Fruit fly (Drosophila melanogaster): ENCODE measurements around the gene Unc-76.

The Unc-76 gene

dm6 chrX:2041312-2041918 is 39.0 kb upstream of the Unc-76 start, which contains the start of gene CG4313 (continued):
- no peak for TF ChIP-seq toy (GFP tag; IDR thresholded peaks at IDR 0.05)
- no peak for TF ChIP-seq CG30431 (GFP tag; optimal IDR thresholded peaks at IDR 0.05)
- no peak for TF ChIP-seq onecut (GFP tag; IDR thresholded peaks at IDR 0.05)
- peak; percentile 42; the same call in 1 of the 2 replicates for TF ChIP-seq H2.0 (GFP tag; IDR thresholded peaks at IDR 0.05)
- TF ChIP-seq pzg (GFP tag; optimal IDR thresholded peaks at IDR 0.05), result peak; percentile 42
- TF ChIP-seq Atf6 (GFP tag; IDR thresholded peaks at IDR 0.05), result peak; percentile 55; the same call in 1 of the 2 replicates
- peak; percentile 36 for TF ChIP-seq Deaf1 (tag; optimal IDR thresholded peaks at IDR 0.05)
- peak; percentile 97 for TF ChIP-seq CG3995 (GFP tag; optimal IDR thresholded peaks at IDR 0.05)
- TF ChIP-seq CG16813 (GFP tag; IDR thresholded peaks at IDR 0.05; ENCODE audit: partially characterized antibody), result peak; percentile 92
- no peak for TF ChIP-seq CG15073 (GFP tag; optimal IDR thresholded peaks at IDR 0.05)
- peak; percentile 44 for TF ChIP-seq Blimp-1 (GFP tag; optimal IDR thresholded peaks at IDR 0.05)
- TF ChIP-seq CG6854 (GFP tag; optimal IDR thresholded peaks at IDR 0.05), result no peak
- peak; percentile 77 for TF ChIP-seq CG9609 (GFP tag; optimal IDR thresholded peaks at IDR 0.05)
- peak; percentile 52; the same call in 1 of the 2 replicates for TF ChIP-seq al (GFP tag; IDR thresholded peaks at IDR 0.05)
- TF ChIP-seq Hr39 (optimal IDR thresholded peaks at IDR 0.05), result no peak
- no peak for TF ChIP-seq CG7271 (tag; optimal IDR thresholded peaks at IDR 0.05)
- TF ChIP-seq CG6254 (GFP tag; optimal IDR thresholded peaks at IDR 0.05), result peak; percentile 4
- peak; percentile 4 for TF ChIP-seq CG6654 (GFP tag; optimal IDR thresholded peaks at IDR 0.05)
- no peak for TF ChIP-seq pros (GFP tag; optimal IDR thresholded peaks at IDR 0.05)
- peak; percentile 34; the same call in 1 of the 2 replicates for TF ChIP-seq esg (GFP tag; conservative IDR thresholded peaks at IDR 0.05)
- TF ChIP-seq CG7987 (GFP tag; optimal IDR thresholded peaks at IDR 0.05), result peak; percentile 20
- peak; percentile 70 for TF ChIP-seq CG9727 (GFP tag; optimal IDR thresholded peaks at IDR 0.05)
- peak; percentile 54; the same call in 1 of the 3 replicates for TF ChIP-seq zfh1 (GFP tag; IDR thresholded peaks at IDR 0.05)
- no peak for TF ChIP-seq peb (GFP tag; IDR thresholded peaks at IDR 0.05)
- peak; percentile 21 for TF ChIP-seq kni (GFP tag; optimal IDR thresholded peaks at IDR 0.05)
- peak in 1 of 2 experiments; percentile 10 for TF ChIP-seq crp (GFP tag; optimal IDR thresholded peaks at IDR 0.05)
- TF ChIP-seq Awh (GFP tag; IDR thresholded peaks at IDR 0.05), result no peak
- peak; percentile 63 for TF ChIP-seq Atf-2 (GFP tag; optimal IDR thresholded peaks at IDR 0.05)
- peak; percentile 28 for TF ChIP-seq odd (GFP tag; optimal IDR thresholded peaks at IDR 0.05)
- TF ChIP-seq Chrac-16 (GFP tag; optimal IDR thresholded peaks at IDR 0.05), result peak; percentile 63
- peak; percentile 60 for TF ChIP-seq CG12104 (GFP tag; optimal IDR thresholded peaks at IDR 0.05)
- peak; percentile 46; the same call in 1 of the 2 replicates for TF ChIP-seq E2f2 (GFP tag; IDR thresholded peaks at IDR 0.05)
- peak in 1 of 3 experiments; percentile 60 for TF ChIP-seq lola (GFP tag; optimal IDR thresholded peaks at IDR 0.05)
- no peak for TF ChIP-seq CG17612 (GFP tag; IDR thresholded peaks at IDR 0.05)
- 0 out of 2 replicates have a peak, but pooled peaks have one; percentile 54 for TF ChIP-seq gt (GFP tag; IDR thresholded peaks at IDR 0.05)
- peak; percentile 94 for TF ChIP-seq Ets65A (GFP tag)
- TF ChIP-seq yki (optimal IDR thresholded peaks at IDR 0.05), result no peak
- TF ChIP-seq Doc3 (GFP tag; IDR thresholded peaks at IDR 0.05; ENCODE audit: partially characterized antibody), result peak; percentile 92
- TF ChIP-seq tup (GFP tag; optimal IDR thresholded peaks at IDR 0.05), result peak; percentile 32
- peak; percentile 53; the same call in 1 of the 2 replicates for TF ChIP-seq Oaz (GFP tag; IDR thresholded peaks at IDR 0.05)
